Fruit fly (Drosophila melanogaster) whole organism, embryonic: ENCODE data around the gene phtm.

Source experiments
- Abd-B ChIP-seq: fragments of 200-800 bp; sonication (Bioruptor generic); optimal IDR thresholded peaks from 2 replicates; lab custom pipeline; 2018; ENCODE audit warnings: missing biosample characterization, mild to moderate bottlenecking, missing genetic modification characterization, moderate library complexity
- Bgb ChIP-seq: fragments of 200-800 bp; sonication (Bioruptor generic); IDR thresholded peaks from 2 replicates; pipeline ENCODE4 v1.3.6; 2022; ENCODE audit warnings: missing biosample characterization, missing genetic modification characterization; ENCODE audit not compliant: partially characterized antibody
- CG10321 ChIP-seq: fragments of 200-800 bp; sonication (Bioruptor generic); IDR thresholded peaks from 2 replicates; pipeline ENCODE4 v1.3.6; 2022; ENCODE audit warnings: missing biosample characterization, missing genetic modification characterization
- CG11093 ChIP-seq: fragments of 200-800 bp; sonication (Bioruptor generic); IDR thresholded peaks from 3 replicates; pipeline ENCODE4 v1.3.6; 2022; ENCODE audit warnings: missing biosample characterization, missing genetic modification characterization
- CG11398 ChIP-seq: fragments of 200-800 bp; sonication (Bioruptor generic); optimal IDR thresholded peaks from 2 replicates; lab custom pipeline; 2016; ENCODE audit warnings: missing biosample characterization, missing genetic modification characterization
- CG12071 ChIP-seq: fragments of 200-800 bp; sonication (Bioruptor generic); optimal IDR thresholded peaks from 3 replicates; lab custom pipeline; 2018; ENCODE audit warnings: missing biosample characterization, mild to moderate bottlenecking, missing genetic modification characterization
- CG12104 ChIP-seq: fragments of 200-800 bp; sonication (Bioruptor generic); optimal IDR thresholded peaks from 3 replicates; lab custom pipeline; 2016; ENCODE audit warnings: missing biosample characterization, missing genetic modification characterization
- CG12219 ChIP-seq: fragments of 200-800 bp; sonication (Bioruptor generic); optimal IDR thresholded peaks from 3 replicates; lab custom pipeline; 2018; ENCODE audit warnings: missing biosample characterization, mild to moderate bottlenecking, missing genetic modification characterization
- CG14860 ChIP-seq: fragments of 200-800 bp; sonication (Bioruptor generic); IDR thresholded peaks from 3 replicates; pipeline ENCODE4 v1.3.6; 2022; ENCODE audit warnings: missing biosample characterization, missing genetic modification characterization; ENCODE audit not compliant: partially characterized antibody
- CG15514 ChIP-seq: fragments of 200-800 bp; sonication (Bioruptor generic); optimal IDR thresholded peaks from 3 replicates; lab custom pipeline; 2017; ENCODE audit warnings: missing biosample characterization, missing genetic modification characterization, mild to moderate bottlenecking, moderate library complexity, missing genetic modification reagents
- CG2712 ChIP-seq: fragments of 200-800 bp; optimal IDR thresholded peaks from 3 replicates; lab custom pipeline; 2019; ENCODE audit warnings: missing biosample characterization, mild to moderate bottlenecking, missing genetic modification characterization, moderate library complexity
- CG3407 ChIP-seq: fragments of 200-800 bp; sonication (Bioruptor generic); optimal IDR thresholded peaks from 2 replicates; lab custom pipeline; 2018; ENCODE audit warnings: missing biosample characterization, mild to moderate bottlenecking, missing genetic modification characterization
- CG3726 ChIP-seq: fragments of 200-800 bp; sonication (Bioruptor generic); IDR thresholded peaks from 3 replicates; pipeline ENCODE4, ENCODE4 v1.3.6; 2022; ENCODE audit warnings: missing biosample characterization, missing genetic modification characterization
- CG3995 ChIP-seq: fragments of 200-800 bp; sonication (Bioruptor generic); optimal IDR thresholded peaks from 3 replicates; lab custom pipeline; 2016; ENCODE audit warnings: missing biosample characterization, missing genetic modification characterization
- CG7357 ChIP-seq: fragments of 200-800 bp; sonication (Bioruptor generic); IDR thresholded peaks from 3 replicates; pipeline ENCODE4 v1.3.6; 2022; ENCODE audit warnings: missing biosample characterization, missing genetic modification characterization
- CG8281 ChIP-seq: fragments of 200-800 bp; sonication (Bioruptor generic); optimal IDR thresholded peaks from 2 replicates; lab custom pipeline; 2018; ENCODE audit warnings: missing biosample characterization, mild to moderate bottlenecking, missing genetic modification characterization, moderate library complexity
- CG8388 ChIP-seq: fragments of 200-800 bp; sonication (Bioruptor generic); optimal IDR thresholded peaks from 2 replicates; lab custom pipeline; 2019; ENCODE audit warnings: missing biosample characterization, mild to moderate bottlenecking, missing genetic modification characterization, moderate library complexity
- CG8944 ChIP-seq: fragments of 200-800 bp; sonication (Bioruptor generic); optimal IDR thresholded peaks from 3 replicates; lab custom pipeline; 2016; ENCODE audit warnings: missing biosample characterization, missing genetic modification characterization
- D19B ChIP-seq: fragments of 200-800 bp; sonication (Bioruptor generic); optimal IDR thresholded peaks from 2 replicates; lab custom pipeline; 2017; ENCODE audit warnings: missing biosample characterization, mild to moderate bottlenecking, missing genetic modification characterization
- Dfd ChIP-seq, 2 experiments: fragments of >200 bp; optimal IDR thresholded peaks; 2 replicates each; lab custom pipeline; 2017; ENCODE audit warnings: missing biosample characterization in 2 of 2, missing genetic modification characterization in 2 of 2
- E2f2 ChIP-seq: fragments of 200-800 bp; sonication (Bioruptor generic); IDR thresholded peaks from 2 replicates; pipeline ENCODE4 v1.3.6; 2022; ENCODE audit warnings: missing biosample characterization, missing genetic modification characterization
- Fer3 ChIP-seq: fragments of 200-800 bp; sonication (Bioruptor generic); optimal IDR thresholded peaks from 2 replicates; lab custom pipeline; 2018; ENCODE audit warnings: missing biosample characterization, mild to moderate bottlenecking, missing genetic modification characterization, moderate library complexity
- Meics ChIP-seq: fragments of 200-800 bp; sonication (Bioruptor generic); optimal IDR thresholded peaks from 2 replicates; lab custom pipeline; 2017; ENCODE audit warnings: missing biosample characterization, mild to moderate bottlenecking, missing genetic modification characterization
- Nf-YB ChIP-seq: fragments of 200-800 bp; sonication (Bioruptor generic); optimal IDR thresholded peaks from 3 replicates; lab custom pipeline; 2019; ENCODE audit warnings: missing biosample characterization, mild to moderate bottlenecking, missing genetic modification characterization, moderate library complexity
- Opbp ChIP-seq: fragments of 200-800 bp; sonication (Bioruptor generic); IDR thresholded peaks from 3 replicates; pipeline ENCODE4 v1.3.6; 2022; ENCODE audit warnings: missing biosample characterization, missing genetic modification characterization; ENCODE audit not compliant: partially characterized antibody
- Side ChIP-seq: fragments of 200-800 bp; sonication (Bioruptor generic); optimal IDR thresholded peaks from 2 replicates; lab custom pipeline; 2016; ENCODE audit warnings: missing biosample characterization, missing genetic modification characterization
- YL-1 ChIP-seq: fragments of 200-800 bp; sonication (Bioruptor generic); optimal IDR thresholded peaks from 3 replicates; lab custom pipeline; 2017; ENCODE audit warnings: missing biosample characterization, mild to moderate bottlenecking, missing genetic modification characterization
- ab ChIP-seq: fragments of 200-800 bp; sonication (Bioruptor generic); optimal IDR thresholded peaks from 2 replicates; lab custom pipeline; 2016; ENCODE audit warnings: missing biosample characterization, missing genetic modification characterization
- ase ChIP-seq: fragments of 200-800 bp; sonication (Bioruptor generic); IDR thresholded peaks from 3 replicates; pipeline ENCODE4 v1.3.6; 2022; ENCODE audit warnings: missing biosample characterization, missing genetic modification characterization
- cas ChIP-seq: fragments of 200-800 bp; sonication (Bioruptor generic); IDR thresholded peaks from 2 replicates; pipeline ENCODE4 v1.3.6; 2022; ENCODE audit warnings: missing biosample characterization, missing genetic modification characterization
- da ChIP-seq: fragments of 200-800 bp; sonication (Bioruptor generic); optimal IDR thresholded peaks from 2 replicates; lab custom pipeline; 2016; ENCODE audit warnings: missing biosample characterization, missing genetic modification characterization
- dan ChIP-seq: fragments of 200-800 bp; sonication (Bioruptor generic); IDR thresholded peaks from 2 replicates; pipeline ENCODE4 v1.3.6; 2022; ENCODE audit warnings: missing biosample characterization, missing genetic modification characterization
- danr ChIP-seq: fragments of 200-800 bp; sonication (Bioruptor generic); IDR thresholded peaks from 2 replicates; pipeline ENCODE4 v1.3.6; 2022; ENCODE audit warnings: missing biosample characterization, missing genetic modification characterization
- dmrt99B ChIP-seq: fragments of 200-800 bp; sonication (Bioruptor generic); optimal IDR thresholded peaks from 2 replicates; lab custom pipeline; 2018; ENCODE audit warnings: missing biosample characterization, mild to moderate bottlenecking, missing genetic modification characterization, moderate library complexity
- eve ChIP-seq, 2 experiments: fragments of >200 bp; optimal IDR thresholded peaks; 2 replicates each; lab custom pipeline; 2017; ENCODE audit warnings: missing biosample characterization in 2 of 2, missing genetic modification characterization in 2 of 2
- fd64A ChIP-seq: fragments of 200-800 bp; sonication (Bioruptor generic); optimal IDR thresholded peaks from 3 replicates; lab custom pipeline; 2018; ENCODE audit warnings: missing biosample characterization, mild to moderate bottlenecking, missing genetic modification characterization
- gem ChIP-seq: fragments of 200-800 bp; sonication (Bioruptor generic); optimal IDR thresholded peaks from 2 replicates; lab custom pipeline; 2019; ENCODE audit warnings: missing biosample characterization, mild to moderate bottlenecking, missing genetic modification characterization, moderate library complexity
- grau ChIP-seq: fragments of 200-800 bp; optimal IDR thresholded peaks from 3 replicates; lab custom pipeline; 2019; ENCODE audit warnings: missing biosample characterization, mild to moderate bottlenecking, missing genetic modification characterization, moderate library complexity
- mirr ChIP-seq: fragments of 200-800 bp; sonication (Bioruptor generic); optimal IDR thresholded peaks from 3 replicates; lab custom pipeline; 2018; ENCODE audit warnings: missing biosample characterization, mild to moderate bottlenecking, missing genetic modification characterization
- nau ChIP-seq: fragments of 200-800 bp; sonication (Bioruptor generic); optimal IDR thresholded peaks from 3 replicates; lab custom pipeline; 2017; ENCODE audit warnings: missing biosample characterization, mild to moderate bottlenecking, missing genetic modification characterization, missing genetic modification reagents
- nerfin-2 ChIP-seq: fragments of 200-800 bp; sonication (Bioruptor generic); IDR thresholded peaks from 2 replicates; pipeline ENCODE4 v1.3.6; 2022; ENCODE audit warnings: missing biosample characterization, missing genetic modification characterization; ENCODE audit not compliant: partially characterized antibody
- pros ChIP-seq: fragments of 200-800 bp; sonication (Bioruptor generic); optimal IDR thresholded peaks from 3 replicates; lab custom pipeline; 2019; ENCODE audit warnings: missing biosample characterization, mild to moderate bottlenecking, missing genetic modification characterization, moderate library complexity
- sc ChIP-seq, 3 experiments: fragments of >200 bp in 2 of 3; fragments of 200-800 bp in 1 of 3; sonication (Bioruptor generic) in 1 of 3; optimal IDR thresholded peaks; 2 replicates in 2 of 3; 3 replicates in 1 of 3; lab custom pipeline; 2017; ENCODE audit warnings: mild to moderate bottlenecking in 1 of 3, missing biosample characterization in 1 of 3, missing genetic modification characterization in 1 of 3, missing genetic modification reagents in 1 of 3
- sima ChIP-seq: fragments of 200-800 bp; sonication (Bioruptor generic); optimal IDR thresholded peaks from 2 replicates; lab custom pipeline; 2016; ENCODE audit warnings: missing biosample characterization, missing genetic modification characterization
- slp2 ChIP-seq: fragments of 200-800 bp; sonication (Bioruptor generic); optimal IDR thresholded peaks from 2 replicates; lab custom pipeline; 2016; ENCODE audit warnings: missing biosample characterization, missing genetic modification characterization
- stwl ChIP-seq: fragments of 200-800 bp; sonication (Bioruptor generic); optimal IDR thresholded peaks from 3 replicates; lab custom pipeline; 2018; ENCODE audit warnings: missing biosample characterization, mild to moderate bottlenecking, missing genetic modification characterization, moderate library complexity
- unc-4 ChIP-seq: fragments of 200-800 bp; sonication (Bioruptor generic); IDR thresholded peaks from 2 replicates; pipeline ENCODE4 v1.3.6; 2022; ENCODE audit warnings: missing biosample characterization, missing genetic modification characterization; ENCODE audit not compliant: partially characterized antibody
- wdn ChIP-seq: fragments of 200-800 bp; sonication (Bioruptor generic); IDR thresholded peaks from 2 replicates; pipeline ENCODE4 v1.3.6; 2022; ENCODE audit warnings: missing biosample characterization, missing genetic modification characterization
- zen ChIP-seq: fragments of 200-800 bp; sonication (Bioruptor generic); optimal IDR thresholded peaks from 3 replicates; lab custom pipeline; 2018; ENCODE audit warnings: missing biosample characterization, mild to moderate bottlenecking, missing genetic modification characterization, moderate library complexity

Gene phtm

dm6 chrX:18645720-18646213, 39.8 kb upstream of the phtm start (continued):
- TF ChIP-seq Opbp (GFP tag; lab: Robert Waterston, UW) (no peak), ab (GFP tag; lab: Kevin White, UChicago) (no peak), eve (GFP tag; optimal IDR thresholded peaks at IDR 0.05; lab: Kevin White, UChicago) (no peak), Nf-YB (GFP tag; lab: Kevin White, UChicago) (peak; percentile 8), CG14860 (GFP tag; lab: Robert Waterston, UW) (no peak), CG2712 (tag; lab: Kevin White, UChicago) (peak; percentile 76), CG11398 (GFP tag; lab: Kevin White, UChicago) (no peak), E2f2 (GFP tag; lab: Robert Waterston, UW) (peak; percentile 30; the same call in 1 of the 2 replicates), nau (GFP tag; lab: Kevin White, UChicago) (peak; percentile 55), CG12219 (GFP tag; lab: Kevin White, UChicago) (peak; percentile 12), unc-4 (GFP tag; lab: Robert Waterston, UW) (no peak), CG8281 (tag; lab: Kevin White, UChicago) (no peak), CG3407 (peak; percentile 32), CG15514 (GFP tag; lab: Kevin White, UChicago) (peak; percentile 42), CG3726 (GFP tag; lab: Robert Waterston, UW) (no peak), fd64A (GFP tag; lab: Kevin White, UChicago) (peak; percentile 30), CG3995 (GFP tag; lab: Kevin White, UChicago) (no peak), Fer3 (tag; lab: Kevin White, UChicago) (no peak), sc (optimal IDR thresholded peaks at IDR 0.05; lab: Kevin White, UChicago) (no peak), sc (GFP tag; optimal IDR thresholded peaks at IDR 0.05; lab: Kevin White, UChicago) (peak; percentile 27), CG7357 (no peak), CG10321 (GFP tag; lab: Robert Waterston, UW) (no peak), YL-1 (GFP tag; lab: Kevin White, UChicago) (no peak), Abd-B (GFP tag; lab: Kevin White, UChicago) (peak; percentile 54), ase (GFP tag; lab: Robert Waterston, UW) (0 out of 3 replicates have a peak, but pooled peaks have one; percentile 30), dmrt99B (peak; percentile 71), Bgb (GFP tag; lab: Robert Waterston, UW) (no peak), dan (GFP tag; lab: Robert Waterston, UW) (no peak), mirr (GFP tag; lab: Kevin White, UChicago) (peak; percentile 19), sima (GFP tag; lab: Kevin White, UChicago) (no peak), zen (tag; lab: Kevin White, UChicago) (no peak), wdn (GFP tag; lab: Robert Waterston, UW) (no peak), danr (GFP tag; lab: Robert Waterston, UW) (no peak; the same call in 1 of the 2 replicates), CG11093 (GFP tag; lab: Robert Waterston, UW) (no peak), CG8944 (GFP tag; lab: Kevin White, UChicago) (no peak), CG8388 (GFP tag; lab: Kevin White, UChicago) (peak; percentile 57), D19B (GFP tag; lab: Kevin White, UChicago) (peak; percentile 18), Side (GFP tag; lab: Kevin White, UChicago) (no peak), CG12104 (GFP tag; lab: Kevin White, UChicago) (peak; percentile 58), slp2 (peak; percentile 40), CG12071 (GFP tag; lab: Kevin White, UChicago) (peak; percentile 64), pros (GFP tag; lab: Kevin White, UChicago) (no peak), stwl (tag; lab: Kevin White, UChicago) (no peak), gem (tag; lab: Kevin White, UChicago) (peak; percentile 84), Meics (GFP tag; lab: Kevin White, UChicago) (peak; percentile 59), nerfin-2 (GFP tag; lab: Robert Waterston, UW) (no peak), da (GFP tag; lab: Kevin White, UChicago) (no peak), Dfd (GFP tag; optimal IDR thresholded peaks at IDR 0.05; lab: Kevin White, UChicago) (no peak), cas (GFP tag; lab: Robert Waterston, UW) (peak; percentile 31; the same call in 1 of the 2 replicates), grau (peak; percentile 46)
